Worm (Caenorhabditis elegans) whole organism, L1 larva: ENCODE measurements around the gene aqp-11.

Source experiments
- C16A3.4 ChIP-seq: fragments of 150-350 bp; optimal IDR thresholded peaks from 2 replicates; lab custom pipeline; 2014; ENCODE audit warnings: missing biosample characterization, missing genetic modification characterization
- fkh-4 ChIP-seq: sonication (generic microtip); optimal IDR thresholded peaks from 2 replicates; lab custom pipeline; 2016; ENCODE audit warnings: missing compliant biosample characterization, missing genetic modification characterization, borderline replicate concordance
- lin-15B ChIP-seq: fragments of 150-350 bp; sonication (generic microtip); optimal IDR thresholded peaks from 3 replicates; lab custom pipeline; 2014; ENCODE audit warnings: missing biosample characterization, missing genetic modification characterization
- nhr-11 ChIP-seq: fragments of 150-350 bp; optimal IDR thresholded peaks from 2 replicates; lab custom pipeline; 2014; ENCODE audit warnings: missing biosample characterization, missing genetic modification characterization
- unc-30 ChIP-seq: sonication (generic microtip); optimal IDR thresholded peaks from 2 replicates; lab custom pipeline; 2017; ENCODE audit warnings: missing biosample characterization, missing genetic modification characterization
- unc-62 ChIP-seq: fragments of 150-350 bp; optimal IDR thresholded peaks from 2 replicates; lab custom pipeline; 2014; ENCODE audit warnings: missing biosample characterization, missing genetic modification reagents, missing genetic modification characterization
- zag-1 ChIP-seq: fragments of 150-350 bp; optimal IDR thresholded peaks from 2 replicates; lab custom pipeline; 2014; ENCODE audit warnings: missing biosample characterization, missing genetic modification characterization

- TF ChIP-seq unc-30 (tag; lab: Kevin White, UChicago), result no peak
- no peak for TF ChIP-seq unc-62 (GFP tag; lab: Kevin White, UChicago)
- TF ChIP-seq zag-1 (tag; lab: Kevin White, UChicago), result no peak
- TF ChIP-seq C16A3.4 (tag; lab: Kevin White, UChicago), result no peak
- TF ChIP-seq nhr-11, result no peak
- no peak for TF ChIP-seq lin-15B (tag; lab: Kevin White, UChicago)
- no peak for TF ChIP-seq fkh-4 (tag; lab: Kevin White, UChicago)
Observed at ce11 chrIII:13657975-13658374, 15.1 kb upstream of the aqp-11 start.
